Fruit fly (Drosophila melanogaster): ENCODE measurements around the gene CG11327.

The CG11327 gene

dm6 chr2L:6717460-6717859 is 30.9 kb upstream of the CG11327 start, which contains the start of gene Aatf (continued):
- TF ChIP-seq CG3838 (GFP tag; optimal IDR thresholded peaks at IDR 0.05) (no peak), Deaf1 (tag; optimal IDR thresholded peaks at IDR 0.05) (no peak), Xbp1 (GFP tag; optimal IDR thresholded peaks at IDR 0.05) (no peak), ems (GFP tag; optimal IDR thresholded peaks at IDR 0.05) (peak; percentile 5), Ets65A (GFP tag) (peak; percentile 51), tll (GFP tag; optimal IDR thresholded peaks at IDR 0.05) (no peak), CG18619 (GFP tag; optimal IDR thresholded peaks at IDR 0.05) (no peak), sug (tag; optimal IDR thresholded peaks at IDR 0.05) (peak; percentile 3), CG6175 (GFP tag; IDR thresholded peaks at IDR 0.05) (no peak), Nf-YB (GFP tag; optimal IDR thresholded peaks at IDR 0.05) (no peak), gro (GFP tag; optimal IDR thresholded peaks at IDR 0.05) (no peak), CG11247 (GFP tag; IDR thresholded peaks at IDR 0.05) (no peak), CTCF (GFP tag; optimal IDR thresholded peaks at IDR 0.05) (no peak), sna (GFP tag; IDR thresholded peaks at IDR 0.05; ENCODE audit: partially characterized antibody) (peak; percentile 76), yki (optimal IDR thresholded peaks at IDR 0.05) (no peak), tin (GFP tag; optimal IDR thresholded peaks at IDR 0.05) (no peak), CG12299 (tag; optimal IDR thresholded peaks at IDR 0.05) (no peak), NC2α (GFP tag; optimal IDR thresholded peaks at IDR 0.05) (no peak), CG2678 (tag; optimal IDR thresholded peaks at IDR 0.05) (no peak), repo (GFP tag; optimal IDR thresholded peaks at IDR 0.05) (no peak), CG10209 (GFP tag; optimal IDR thresholded peaks at IDR 0.05) (no peak), cwo (GFP tag; optimal IDR thresholded peaks at IDR 0.05) (no peak), Fer2 (tag; optimal IDR thresholded peaks at IDR 0.05) (no peak), CG3407 (GFP tag; optimal IDR thresholded peaks at IDR 0.05) (no peak), grau (tag; optimal IDR thresholded peaks at IDR 0.05) (no peak), CG15696 (tag; optimal IDR thresholded peaks at IDR 0.05) (no peak), Ptx1 (GFP tag; IDR thresholded peaks at IDR 0.05) (no peak), h (optimal IDR thresholded peaks at IDR 0.05) (no peak), CG12236 (GFP tag; optimal IDR thresholded peaks at IDR 0.05) (no peak), usp (GFP tag; optimal IDR thresholded peaks at IDR 0.05) (no peak), CG8089 (GFP tag; optimal IDR thresholded peaks at IDR 0.05) (no peak), GATAe (GFP tag; conservative IDR thresholded peaks at IDR 0.05) (no peak), CG17568 (GFP tag; optimal IDR thresholded peaks at IDR 0.05) (no peak), Awh (GFP tag; IDR thresholded peaks at IDR 0.05) (no peak), exex (tag; optimal IDR thresholded peaks at IDR 0.05) (no peak), lbe (GFP tag; optimal IDR thresholded peaks at IDR 0.05) (no peak), ap (GFP tag; IDR thresholded peaks at IDR 0.05) (no peak), CG34376 (GFP tag; optimal IDR thresholded peaks at IDR 0.05) (no peak), CG11398 (GFP tag; optimal IDR thresholded peaks at IDR 0.05) (no peak), schlank (tag; optimal IDR thresholded peaks at IDR 0.05) (no peak), gfzf (GFP tag; optimal IDR thresholded peaks at IDR 0.05) (peak; percentile 64), insv (GFP tag; optimal IDR thresholded peaks at IDR 0.05) (no peak), kah (GFP tag; optimal IDR thresholded peaks at IDR 0.05) (no peak), Ets97D (GFP tag; optimal IDR thresholded peaks at IDR 0.05) (peak; percentile 8), Fer3 (tag; optimal IDR thresholded peaks at IDR 0.05) (no peak), sr (GFP tag; IDR thresholded peaks at IDR 0.05) (no peak), kni (GFP tag; optimal IDR thresholded peaks at IDR 0.05) (no peak), ham (GFP tag; IDR thresholded peaks at IDR 0.05) (no peak), Trl (optimal IDR thresholded peaks at IDR 0.05) (no peak), Trl (GFP tag; optimal IDR thresholded peaks at IDR 0.05) (no peak), Max (GFP tag; optimal IDR thresholded peaks at IDR 0.05) (peak; percentile 66), ara (GFP tag; IDR thresholded peaks at IDR 0.05) (no peak), hkb (optimal IDR thresholded peaks at IDR 0.05) (no peak), hkb (GFP tag; IDR thresholded peaks at IDR 0.05) (no peak), her (GFP tag; optimal IDR thresholded peaks at IDR 0.05) (peak; percentile 11)

Measured in whole organism, embryonic.